Worm (Caenorhabditis elegans) whole organism, L4/young adult: ENCODE measurements around the gene T20D3.5.
A peak's percentile ranks its signal among the peaks of the same experiment; 100 is the strongest.

Source experiments
- W03F9.2 ChIP-seq: fragments of 150-350 bp; optimal IDR thresholded peaks from 2 replicates; lab custom pipeline; 2014; ENCODE audit warnings: missing biosample characterization, missing genetic modification characterization
- dao-5 ChIP-seq: sonication (generic microtip); optimal IDR thresholded peaks from 2 replicates; lab custom pipeline; 2016; ENCODE audit warnings: missing genotype, missing genetic modification characterization, moderate library complexity, missing compliant biosample characterization
- him-1 ChIP-seq: sonication (generic microtip); optimal IDR thresholded peaks from 2 replicates; lab custom pipeline; 2016; ENCODE audit warnings: missing genotype, missing genetic modification reagents, missing genetic modification characterization, missing compliant biosample characterization

Gene T20D3.5

ce11 chrIV:9353728-9354127, 16.9 kb downstream of the T20D3.5 start:
- TF ChIP-seq W03F9.2 (tag; lab: Kevin White, UChicago) (no peak), dao-5 (tag; lab: Kevin White, UChicago) (no peak), him-1 (tag; lab: Kevin White, UChicago) (no peak)

ce11 chrIV:9366411-9366810, 29.6 kb downstream of the T20D3.5 start, which contains the start of gene pezo-1:
TSS of gene pezo-1 (minus strand) at chrIV:9366511.
- TF ChIP-seq W03F9.2 (tag; lab: Kevin White, UChicago) = no peak
- TF ChIP-seq him-1 (tag; lab: Kevin White, UChicago) = no peak
- TF ChIP-seq dao-5 (tag; lab: Kevin White, UChicago) = no peak

- TF ChIP-seq W03F9.2 (tag; lab: Kevin White, UChicago) (peak; percentile 43), dao-5 (tag; lab: Kevin White, UChicago) (no peak)
Measured at ce11 chrIV:9367852-9368627, 31.2 kb downstream of the T20D3.5 start.

ce11 chrIV:9371126-9371525, 34.3 kb downstream of the T20D3.5 start, which contains the start of gene fbxc-58:
TSS of gene fbxc-58 (plus strand) at chrIV:9371508.
- no peak for TF ChIP-seq him-1 (tag; lab: Kevin White, UChicago)
- TF ChIP-seq W03F9.2 (tag; lab: Kevin White, UChicago) = no peak
- TF ChIP-seq dao-5 (tag; lab: Kevin White, UChicago) = no peak

ce11 chrIV:9374529-9374928, 37.7 kb downstream of the T20D3.5 start, which contains the start of gene C10C5.3:
TSS of gene C10C5.3 (plus strand) at chrIV:9374829.
- TF ChIP-seq dao-5 (tag; lab: Kevin White, UChicago) (no peak), him-1 (tag; lab: Kevin White, UChicago) (no peak), W03F9.2 (tag; lab: Kevin White, UChicago) (no peak)

- TF ChIP-seq him-1 (tag; lab: Kevin White, UChicago) = no peak
- TF ChIP-seq dao-5 (tag; lab: Kevin White, UChicago) = no peak
- TF ChIP-seq W03F9.2 (tag; lab: Kevin White, UChicago) = no peak
Measured at ce11 chrIV:9376550-9376949, 39.7 kb downstream of the T20D3.5 start.

ce11 chrIV:9378272-9378671, 41.4 kb downstream of the T20D3.5 start, which contains the start of gene C10C5.4:
TSS of gene C10C5.4 (plus strand) at chrIV:9378552.
- no peak for TF ChIP-seq him-1 (tag; lab: Kevin White, UChicago)
- TF ChIP-seq dao-5 (tag; lab: Kevin White, UChicago) = no peak
- no peak for TF ChIP-seq W03F9.2 (tag; lab: Kevin White, UChicago)

ce11 chrIV:9381136-9381535, 44.3 kb downstream of the T20D3.5 start, which contains the start of gene C10C5.5:
TSS of gene C10C5.5 (plus strand) at chrIV:9381436.
- TF ChIP-seq W03F9.2 (tag; lab: Kevin White, UChicago) = no peak
- TF ChIP-seq him-1 (tag; lab: Kevin White, UChicago) = no peak
- TF ChIP-seq dao-5 (tag; lab: Kevin White, UChicago) = no peak

ce11 chrIV:9384826-9385225, 48.0 kb downstream of the T20D3.5 start, which contains the start of gene C10C5.7:
TSS of gene C10C5.7 (plus strand) at chrIV:9385126.
- TF ChIP-seq W03F9.2 (tag; lab: Kevin White, UChicago) = no peak
- no peak for TF ChIP-seq dao-5 (tag; lab: Kevin White, UChicago)
- no peak for TF ChIP-seq him-1 (tag; lab: Kevin White, UChicago)

- TF ChIP-seq W03F9.2 (tag; lab: Kevin White, UChicago) (peak; percentile 30), dao-5 (tag; lab: Kevin White, UChicago) (no peak), him-1 (tag; lab: Kevin White, UChicago) (no peak)
Measured at ce11 chrIV:9386038-9386437, 49.2 kb downstream of the T20D3.5 start, which contains the start of gene daf-15. TSS of gene daf-15 (plus strand) at chrIV:9386208.
